Worm (Caenorhabditis elegans) whole organism, young adult: ENCODE data around the gene Y77E11A.8.
A peak's percentile ranks its signal among the peaks of the same experiment; 100 is the strongest.

ENCODE experiments used
- B0019.2 ChIP-seq: fragments of 200-800 bp; sonication (Bioruptor generic); conservative IDR thresholded peaks from 2 replicates; pipeline ENCODE4 v1.3.6; 2022; ENCODE audit warnings: missing genetic modification reagents, missing genetic modification characterization, missing compliant biosample characterization
- B0261.1 ChIP-seq: sonication (generic microtip); optimal IDR thresholded peaks from 2 replicates; lab custom pipeline; 2016; ENCODE audit warnings: mild to moderate bottlenecking, missing genetic modification characterization, moderate library complexity, missing compliant biosample characterization
- F10E7.11 ChIP-seq: sonication (generic microtip); optimal IDR thresholded peaks from 2 replicates; lab custom pipeline; 2017; ENCODE audit warnings: mild to moderate bottlenecking, missing genetic modification characterization, moderate library complexity, missing compliant biosample characterization
- F55B11.4 ChIP-seq: sonication (generic microtip); optimal IDR thresholded peaks from 2 replicates; lab custom pipeline; 2016; ENCODE audit warnings: missing compliant biosample characterization, missing genetic modification characterization, borderline replicate concordance; ENCODE audit not compliant: insufficient read depth
- F57A8.1 ChIP-seq: fragments of 200-800 bp; sonication (Bioruptor generic); optimal IDR thresholded peaks from 2 replicates; lab custom pipeline; 2018; ENCODE audit warnings: mild to moderate bottlenecking, missing genetic modification characterization, moderate library complexity, missing compliant biosample characterization
- Y79H2A.3 ChIP-seq: fragments of 200-800 bp; sonication (Bioruptor generic); conservative IDR thresholded peaks from 2 replicates; pipeline ENCODE4 v1.3.6; 2022; ENCODE audit warnings: missing genetic modification reagents, missing genetic modification characterization, missing compliant biosample characterization
- ZK185.1 ChIP-seq: sonication (generic microtip); optimal IDR thresholded peaks from 2 replicates; lab custom pipeline; 2016; ENCODE audit warnings: mild to moderate bottlenecking, missing genetic modification characterization, missing compliant biosample characterization; ENCODE audit not compliant: poor library complexity, severe bottlenecking
- aptf-2 ChIP-seq: fragments of 200-800 bp; sonication (Bioruptor generic); conservative IDR thresholded peaks from 2 replicates; pipeline ENCODE4 v1.3.6; 2022; ENCODE audit warnings: missing genetic modification reagents, missing genetic modification characterization, missing compliant biosample characterization
- attf-5 ChIP-seq: fragments of 200-800 bp; sonication (Bioruptor generic); optimal IDR thresholded peaks from 2 replicates; lab custom pipeline; 2018; ENCODE audit warnings: mild to moderate bottlenecking, missing genetic modification characterization, missing compliant biosample characterization
- ceh-100 ChIP-seq: fragments of 200-800 bp; sonication (Bioruptor generic); IDR thresholded peaks from 2 replicates; pipeline ENCODE4 v1.3.6; 2022; ENCODE audit warnings: missing genetic modification reagents, missing genetic modification characterization, missing compliant biosample characterization
- ceh-27 ChIP-seq: fragments of 200-800 bp; sonication (Bioruptor generic); optimal IDR thresholded peaks from 2 replicates; lab custom pipeline; 2018; ENCODE audit warnings: mild to moderate bottlenecking, missing genetic modification characterization, moderate library complexity, missing compliant biosample characterization
- ceh-79 ChIP-seq: sonication (generic microtip); optimal IDR thresholded peaks from 2 replicates; lab custom pipeline; 2017; ENCODE audit warnings: mild to moderate bottlenecking, missing genetic modification characterization, missing compliant biosample characterization
- dox-1 ChIP-seq: fragments of 200-800 bp; sonication (Bioruptor generic); IDR thresholded peaks from 2 replicates; pipeline ENCODE4 v1.3.6; 2022; ENCODE audit warnings: missing genetic modification reagents, missing genetic modification characterization, missing compliant biosample characterization
- efl-1 ChIP-seq: fragments of 150-350 bp; optimal IDR thresholded peaks from 2 replicates; lab custom pipeline; 2014; ENCODE audit warnings: missing biosample characterization, missing genetic modification reagents, missing genetic modification characterization
- egrh-3 ChIP-seq: fragments of 200-800 bp; sonication (Bioruptor generic); IDR thresholded peaks from 2 replicates; pipeline ENCODE4 v1.3.6; 2022; ENCODE audit warnings: missing genetic modification reagents, missing genetic modification characterization, missing compliant biosample characterization
- ekl-4 ChIP-seq: fragments of 200-800 bp; sonication (Bioruptor generic); IDR thresholded peaks from 2 replicates; pipeline ENCODE4 v1.3.6; 2022; ENCODE audit warnings: missing genetic modification reagents, missing genetic modification characterization, missing compliant biosample characterization
- ets-4 ChIP-seq: fragments of 200-800 bp; sonication (Bioruptor generic); optimal IDR thresholded peaks from 2 replicates; lab custom pipeline; 2018; ENCODE audit warnings: mild to moderate bottlenecking, missing genetic modification characterization, missing compliant biosample characterization
- hsf-1 ChIP-seq: fragments of 200-800 bp; sonication (Bioruptor generic); IDR thresholded peaks from 2 replicates; pipeline ENCODE4 v1.3.6; 2022; ENCODE audit warnings: missing genetic modification reagents, missing genetic modification characterization, missing compliant biosample characterization
- lir-1 ChIP-seq: fragments of 200-800 bp; sonication (Bioruptor generic); conservative IDR thresholded peaks from 2 replicates; pipeline ENCODE4 v1.3.6; 2022; ENCODE audit warnings: missing genetic modification reagents, missing genetic modification characterization, missing compliant biosample characterization
- mcd-1 ChIP-seq: fragments of 200-800 bp; sonication (Bioruptor generic); IDR thresholded peaks from 2 replicates; pipeline ENCODE4 v1.3.6; 2022; ENCODE audit warnings: missing genetic modification reagents, missing genetic modification characterization, missing compliant biosample characterization
- mxl-1 ChIP-seq: sonication (generic microtip); optimal IDR thresholded peaks from 2 replicates; lab custom pipeline; 2016; ENCODE audit warnings: missing genetic modification characterization, missing compliant biosample characterization
- nhr-80 ChIP-seq: sonication (generic microtip); optimal IDR thresholded peaks from 2 replicates; lab custom pipeline; 2016; ENCODE audit warnings: missing genetic modification characterization, missing compliant biosample characterization
- repo-1 ChIP-seq: sonication (generic microtip); optimal IDR thresholded peaks from 2 replicates; lab custom pipeline; 2017; ENCODE audit warnings: mild to moderate bottlenecking, missing genetic modification characterization, missing compliant biosample characterization
- rpc-1 ChIP-seq, 2 experiments: fragments of 150-350 bp in 1 of 2; sonication (generic microtip) in 1 of 2; optimal IDR thresholded peaks; 2 replicates each; lab custom pipeline; 2014 to 2018; ENCODE audit warnings: missing biosample characterization in 1 of 2, missing genetic modification characterization in 1 of 2, missing genetic modification reagents in 1 of 2, missing genotype in 1 of 2
- sea-2 ChIP-seq: fragments of 200-800 bp; sonication (Bioruptor generic); IDR thresholded peaks from 2 replicates; pipeline ENCODE4 v1.3.6; 2022; ENCODE audit warnings: missing genetic modification characterization, missing compliant biosample characterization
- tbp1 ChIP-seq: fragments of 200-800 bp; sonication (Bioruptor generic); optimal IDR thresholded peaks from 2 replicates; lab custom pipeline; 2018; ENCODE audit warnings: mild to moderate bottlenecking, missing genetic modification characterization, missing compliant biosample characterization
- tlf-1 ChIP-seq: fragments of 200-800 bp; sonication (Bioruptor generic); optimal IDR thresholded peaks from 2 replicates; lab custom pipeline; 2018; ENCODE audit warnings: mild to moderate bottlenecking, missing genetic modification characterization, missing compliant biosample characterization
- zfh-2 ChIP-seq: fragments of 200-800 bp; sonication (Bioruptor generic); conservative IDR thresholded peaks from 2 replicates; pipeline ENCODE4 v1.3.6; 2022; ENCODE audit warnings: missing genetic modification reagents, missing genetic modification characterization, missing compliant biosample characterization
- ztf-26 ChIP-seq: sonication (generic microtip); optimal IDR thresholded peaks from 2 replicates; lab custom pipeline; 2017; ENCODE audit warnings: missing genetic modification characterization, missing compliant biosample characterization

The Y77E11A.8 gene

DNA sequence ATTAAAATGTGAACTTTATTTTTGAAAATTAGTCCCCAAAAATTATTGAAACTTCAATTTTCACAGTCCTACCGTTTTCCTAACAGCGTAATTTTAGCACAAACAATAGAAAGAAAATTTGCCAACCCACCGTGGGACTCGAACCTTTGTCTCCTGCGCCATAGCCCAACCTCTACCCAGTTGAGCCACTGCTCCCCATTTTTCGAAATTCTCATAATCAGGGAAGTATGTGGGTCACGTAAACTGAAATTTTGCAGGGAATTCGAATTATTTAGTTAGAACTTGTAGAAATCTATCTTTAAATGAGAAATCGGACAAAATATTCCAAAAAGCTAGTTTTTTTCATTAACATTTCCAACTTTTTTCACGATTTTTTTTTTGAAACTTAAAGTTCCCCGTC lies 44.5 kb downstream of the Y77E11A.8 start:
- TF ChIP-seq ceh-79 (tag; lab: Kevin White, UChicago) (no peak), B0261.1 (peak; percentile 16), F10E7.11 (tag; lab: Kevin White, UChicago) (no peak), efl-1 (GFP tag; lab: Kevin White, UChicago) (no peak), ceh-27 (no peak), rpc-1 (optimal IDR thresholded peaks at IDR 0.05; lab: Kevin White, UChicago) (peak; percentile 8), rpc-1 (tag; optimal IDR thresholded peaks at IDR 0.05; lab: Kevin White, UChicago) (peak; percentile 52), tbp1 (peak; percentile 70)

DNA sequence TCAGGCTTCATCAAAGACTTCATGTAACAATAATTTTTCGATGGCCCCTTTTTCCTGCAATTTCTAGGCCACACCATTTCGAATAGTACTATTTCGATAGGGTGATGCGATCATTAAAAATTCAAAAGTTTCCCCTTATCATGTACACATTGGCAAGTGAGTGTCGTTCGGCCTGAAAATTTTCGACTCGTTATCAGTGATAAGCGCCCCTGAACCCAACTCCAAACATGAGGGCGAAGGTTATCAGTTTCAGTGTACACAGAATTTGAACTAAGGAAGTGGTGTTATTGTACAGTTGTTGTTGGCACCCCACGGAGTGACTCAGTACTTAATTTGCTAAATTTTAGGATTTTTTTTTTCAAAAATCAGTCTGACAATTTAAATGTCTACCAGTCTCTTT lies 45.9 kb downstream of the Y77E11A.8 start:
- TF ChIP-seq ets-4 (GFP tag; lab: Kevin White, UChicago) (peak; percentile 50), tlf-1 (GFP tag; lab: Kevin White, UChicago) (no peak), dox-1 (GFP tag; lab: Robert Waterston, UW) (peak; percentile 61; the same call in 1 of the 2 replicates), F57A8.1 (no peak), lir-1 (GFP tag; lab: Robert Waterston, UW) (no peak), nhr-80 (tag; lab: Kevin White, UChicago) (peak; percentile 94), mxl-1 (tag; lab: Kevin White, UChicago) (no peak)

DNA sequence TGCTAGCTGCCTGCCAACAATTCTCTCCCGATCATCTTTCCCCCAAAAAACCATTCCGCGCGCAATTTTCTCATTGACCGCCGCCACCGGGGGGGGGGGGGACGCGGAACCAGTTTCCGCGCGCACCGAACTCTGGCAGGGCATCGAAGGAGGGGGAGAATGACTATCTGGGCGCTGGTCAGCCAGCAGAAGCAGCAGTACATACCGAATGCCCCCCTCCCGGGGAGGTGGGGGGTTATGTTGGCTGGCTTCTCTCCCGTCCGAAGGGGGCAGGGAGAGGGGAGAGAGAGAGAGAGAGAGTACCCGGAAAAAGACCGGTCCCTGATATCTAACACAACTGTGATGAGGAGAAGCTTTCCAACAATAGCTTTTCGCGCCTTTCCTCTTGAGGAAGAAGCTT lies 47.2 kb downstream of the Y77E11A.8 start:
- peak; percentile 97 for TF ChIP-seq egrh-3 (GFP tag; lab: Robert Waterston, UW)
- no peak for TF ChIP-seq F10E7.11 (tag; lab: Kevin White, UChicago)
- TF ChIP-seq ZK185.1 (tag; lab: Kevin White, UChicago) = no peak
- peak; percentile 4 for TF ChIP-seq ceh-27
- no peak for TF ChIP-seq hsf-1 (GFP tag; lab: Robert Waterston, UW)
- TF ChIP-seq aptf-2 = no peak
- TF ChIP-seq zfh-2 = peak; percentile 96
- TF ChIP-seq dox-1 (GFP tag; lab: Robert Waterston, UW) = peak; percentile 40; the same call in 1 of the 2 replicates
- TF ChIP-seq F55B11.4 (tag; lab: Kevin White, UChicago) = no peak
- TF ChIP-seq sea-2 (GFP tag; lab: Robert Waterston, UW) = no peak
- TF ChIP-seq ekl-4 (GFP tag; lab: Robert Waterston, UW) = no peak
- TF ChIP-seq ztf-26 = peak; percentile 3
- no peak for TF ChIP-seq attf-5
- no peak for TF ChIP-seq ceh-100 (GFP tag; lab: Robert Waterston, UW)
- TF ChIP-seq Y79H2A.3 (GFP tag; lab: Robert Waterston, UW) = no peak
- no peak for TF ChIP-seq repo-1
- TF ChIP-seq mcd-1 (GFP tag; lab: Robert Waterston, UW) = peak; percentile 46; the same call in 1 of the 2 replicates
- no peak for TF ChIP-seq B0019.2

DNA sequence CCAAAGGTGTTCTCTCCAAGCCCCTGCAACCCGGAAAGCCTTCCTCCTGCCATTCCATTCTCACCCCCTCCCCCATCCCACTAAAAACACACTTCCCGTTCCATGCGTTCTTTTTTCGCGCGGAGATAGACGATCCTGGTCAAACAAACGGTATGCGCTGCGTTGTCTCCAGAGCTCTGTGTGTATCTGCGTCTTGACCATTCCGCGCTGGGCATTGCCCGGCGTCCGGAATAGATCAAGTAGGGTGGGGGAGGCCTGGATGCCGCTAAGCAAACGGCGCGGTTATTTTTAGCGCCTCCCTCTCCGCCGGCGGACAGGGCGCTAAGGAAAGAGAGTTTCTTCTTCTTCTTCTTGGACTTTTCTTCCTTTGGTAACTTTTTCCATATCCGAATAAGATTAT lies 49.6 kb downstream of the Y77E11A.8 start:
- TF ChIP-seq zfh-2 (peak; percentile 75), sea-2 (GFP tag; lab: Robert Waterston, UW) (no peak)
